Fruit fly (Drosophila melanogaster): Measurements from ENCODE around the gene mre11.
A peak's percentile ranks its signal among the peaks of the same experiment; 100 is the strongest.

Gene mre11

DNA sequence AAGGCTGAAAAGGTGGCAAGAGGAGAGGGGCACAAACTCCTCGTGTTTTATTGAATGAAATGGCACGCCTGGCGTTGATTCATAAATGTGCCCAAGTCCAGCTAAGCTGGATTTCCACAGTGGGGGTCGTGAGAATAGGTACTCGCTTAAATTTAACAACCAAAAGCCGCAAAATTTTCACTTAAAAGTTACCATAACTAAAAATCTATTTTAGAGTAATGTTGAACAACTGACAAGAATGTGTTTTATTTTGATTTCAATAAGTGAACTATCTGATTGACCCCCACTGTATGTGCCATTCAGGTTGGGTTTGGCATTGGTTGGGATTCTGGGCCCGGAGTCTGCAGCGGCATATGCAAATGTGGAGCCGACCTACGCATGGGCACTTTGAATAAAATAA, 42.0 kb downstream of the mre11 start (continued):
- TF ChIP-seq CG2678 (tag; optimal IDR thresholded peaks at IDR 0.05) = peak; percentile 63
- TF ChIP-seq CG4820 (GFP tag; optimal IDR thresholded peaks at IDR 0.05) = peak; percentile 63
- TF ChIP-seq CG30403 (GFP tag; optimal IDR thresholded peaks at IDR 0.05) = peak; percentile 53
- peak; percentile 68 for TF ChIP-seq CG4424 (GFP tag; optimal IDR thresholded peaks at IDR 0.05)
- peak; percentile 73 for TF ChIP-seq CG6254 (GFP tag; optimal IDR thresholded peaks at IDR 0.05)
- no peak for TF ChIP-seq CG6175 (GFP tag; IDR thresholded peaks at IDR 0.05)
- peak; percentile 40 for TF ChIP-seq CG1529 (GFP tag; optimal IDR thresholded peaks at IDR 0.05)
- no peak for TF ChIP-seq D (optimal IDR thresholded peaks at IDR 0.05)
- peak; percentile 60 for TF ChIP-seq D (GFP tag; optimal IDR thresholded peaks at IDR 0.05)
- TF ChIP-seq crc (GFP tag; optimal IDR thresholded peaks at IDR 0.05) = peak; percentile 21
- TF ChIP-seq trem (tag; optimal IDR thresholded peaks at IDR 0.05) = peak; percentile 52
- peak; percentile 26 for TF ChIP-seq mam (GFP tag; optimal IDR thresholded peaks at IDR 0.05)
- TF ChIP-seq CG15601 (tag; optimal IDR thresholded peaks at IDR 0.05) = peak; percentile 20
- TF ChIP-seq Bteb2 (GFP tag; optimal IDR thresholded peaks at IDR 0.05) = peak; percentile 19
- TF ChIP-seq Pdp1 (GFP tag; optimal IDR thresholded peaks at IDR 0.05) = peak; percentile 41 to 58
- TF ChIP-seq odd (GFP tag; optimal IDR thresholded peaks at IDR 0.05) = no peak
- peak; percentile 12 for TF ChIP-seq zen (tag; optimal IDR thresholded peaks at IDR 0.05)
- TF ChIP-seq nom (GFP tag; optimal IDR thresholded peaks at IDR 0.05) = peak; percentile 82
- TF ChIP-seq CG17328 (GFP tag; IDR thresholded peaks at IDR 0.05) = peak; percentile 77
- TF ChIP-seq dati (GFP tag; IDR thresholded peaks at IDR 0.05) = no peak
- TF ChIP-seq CG3407 (GFP tag; optimal IDR thresholded peaks at IDR 0.05) = peak; percentile 28
- no peak for TF ChIP-seq p53 (GFP tag; optimal IDR thresholded peaks at IDR 0.05)
- TF ChIP-seq NC2β (GFP tag; optimal IDR thresholded peaks at IDR 0.05) = peak; percentile 46
- peak; percentile 80 for TF ChIP-seq zfh1 (GFP tag; IDR thresholded peaks at IDR 0.05)
- TF ChIP-seq trh (GFP tag; optimal IDR thresholded peaks at IDR 0.05) = peak; percentile 28
- peak; percentile 2 for TF ChIP-seq Jarid2 (GFP tag; optimal IDR thresholded peaks at IDR 0.05)
- TF ChIP-seq CG1603 (tag; optimal IDR thresholded peaks at IDR 0.05) = peak; percentile 86
- peak; percentile 12 for TF ChIP-seq stwl (tag; optimal IDR thresholded peaks at IDR 0.05)
- peak; percentile 70 for TF ChIP-seq H2.0 (GFP tag; IDR thresholded peaks at IDR 0.05)
- peak; percentile 66 for TF ChIP-seq Mes4 (GFP tag; optimal IDR thresholded peaks at IDR 0.05)
- TF ChIP-seq repo (GFP tag; optimal IDR thresholded peaks at IDR 0.05) = peak; percentile 20
- peak; percentile 66; the same call in 2 of the 3 replicates for TF ChIP-seq gce (GFP tag; IDR thresholded peaks at IDR 0.05)
- peak; percentile 77 for TF ChIP-seq unpg (GFP tag; optimal IDR thresholded peaks at IDR 0.05)
- TF ChIP-seq tap (tag; optimal IDR thresholded peaks at IDR 0.05) = peak; percentile 64
- TF ChIP-seq CG10654 (GFP tag; optimal IDR thresholded peaks at IDR 0.05) = peak; percentile 13
- TF ChIP-seq pfk (GFP tag; optimal IDR thresholded peaks at IDR 0.05) = no peak
- TF ChIP-seq her (GFP tag; optimal IDR thresholded peaks at IDR 0.05) = peak; percentile 2
- TF ChIP-seq Xrp1 (GFP tag; IDR thresholded peaks at IDR 0.05) = peak; percentile 83
- peak; percentile 61; the same call in 2 of the 3 replicates for TF ChIP-seq CG17361 (GFP tag; IDR thresholded peaks at IDR 0.05)
- peak; percentile 23 for TF ChIP-seq CG12659 (GFP tag; optimal IDR thresholded peaks at IDR 0.05)
- peak; percentile 72 for TF ChIP-seq Oli (tag; optimal IDR thresholded peaks at IDR 0.05)
- TF ChIP-seq Camta (GFP tag; optimal IDR thresholded peaks at IDR 0.05) = peak; percentile 53
- TF ChIP-seq pan (optimal IDR thresholded peaks at IDR 0.05) = no peak
- peak in 1 of 2 experiments; percentile 54 for TF ChIP-seq pan (GFP tag; optimal IDR thresholded peaks at IDR 0.05 in 1 of 2, IDR thresholded peaks at IDR 0.05 in 1 of 2)
- TF ChIP-seq ken (GFP tag; IDR thresholded peaks at IDR 0.05) = peak; percentile 50; the same call in 1 of the 3 replicates
- TF ChIP-seq hbn (GFP tag; IDR thresholded peaks at IDR 0.05; ENCODE audit: partially characterized antibody) = no peak
- TF ChIP-seq Eip74EF (GFP tag; optimal IDR thresholded peaks at IDR 0.05) = peak in 1 of 2 experiments; percentile 41
- peak; percentile 19 for TF ChIP-seq nerfin-1 (tag; optimal IDR thresholded peaks at IDR 0.05)
- TF ChIP-seq CG9215 (GFP tag; IDR thresholded peaks at IDR 0.05) = peak; percentile 27; the same call in 1 of the 2 replicates
- no peak for TF ChIP-seq prd (optimal IDR thresholded peaks at IDR 0.05)
- TF ChIP-seq prd (GFP tag; IDR thresholded peaks at IDR 0.05) = peak; percentile 81

All from whole organism, embryonic.